Worm (Caenorhabditis elegans): ENCODE data around the gene ZK1320.5.

DNA sequence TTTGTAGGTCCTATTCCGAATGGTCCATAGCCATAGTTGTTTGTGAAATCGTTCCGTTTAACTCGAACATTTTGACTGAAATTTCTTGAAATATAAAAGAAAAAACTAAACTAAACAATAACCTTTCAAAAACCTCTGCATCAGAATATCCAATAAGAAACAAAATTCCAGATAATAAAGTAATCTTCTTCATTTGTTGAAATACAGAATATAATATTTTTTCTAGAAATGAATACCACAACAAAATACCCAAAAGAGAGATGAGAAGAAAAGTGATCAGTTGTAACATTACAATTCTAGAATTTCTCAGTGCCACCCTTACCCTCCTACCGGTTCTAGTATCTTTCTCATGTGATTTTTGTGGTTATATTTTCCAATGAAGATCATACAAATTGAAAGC lies 11.8 kb downstream of the ZK1320.5 start, which contains the start of gene ZK1307.2:
- TF ChIP-seq lim-6 (tag; optimal IDR thresholded peaks at IDR 0.05): no peak
- TF ChIP-seq fkh-10 (GFP tag; optimal IDR thresholded peaks at IDR 0.05): no peak
- TF ChIP-seq pqm-1 (tag; optimal IDR thresholded peaks at IDR 0.05): no peak
- no peak for TF ChIP-seq gmeb-2 (tag; optimal IDR thresholded peaks at IDR 0.05)
- no peak for TF ChIP-seq tbx-2 (tag; optimal IDR thresholded peaks at IDR 0.05)
- TF ChIP-seq nhr-11 (tag; optimal IDR thresholded peaks at IDR 0.05): no peak
- TF ChIP-seq K02D7.2 (tag; optimal IDR thresholded peaks at IDR 0.05): no peak
- no peak for TF ChIP-seq ama-1 (optimal IDR thresholded peaks at IDR 0.05)
- TF ChIP-seq odd-2 (tag; optimal IDR thresholded peaks at IDR 0.05): no peak
- no peak for TF ChIP-seq pros-1 (tag; optimal IDR thresholded peaks at IDR 0.05)
